Fruit fly (Drosophila melanogaster) whole organism, embryonic: Measurements from ENCODE around the gene Gr32a.

Source experiments
- Aef1 ChIP-seq: fragments of 200-800 bp; sonication (Bioruptor generic); IDR thresholded peaks from 3 replicates; pipeline ENCODE4 v1.3.6; 2022; ENCODE audit warnings: missing biosample characterization, missing genetic modification characterization
- Asciz ChIP-seq: fragments of 200-800 bp; sonication (Bioruptor generic); optimal IDR thresholded peaks from 2 replicates; lab custom pipeline; 2017; ENCODE audit warnings: missing biosample characterization, mild to moderate bottlenecking, missing genetic modification characterization, missing genetic modification reagents
- Atf6 ChIP-seq: fragments of 200-800 bp; sonication (Bioruptor generic); IDR thresholded peaks from 2 replicates; pipeline ENCODE4 v1.3.6; 2022; ENCODE audit warnings: missing biosample characterization, missing genetic modification characterization
- CG10147 ChIP-seq: fragments of 200-800 bp; sonication (Bioruptor generic); optimal IDR thresholded peaks from 2 replicates; lab custom pipeline; 2019; ENCODE audit warnings: missing biosample characterization, mild to moderate bottlenecking, missing genetic modification characterization, moderate library complexity
- CG1024 ChIP-seq: fragments of 200-800 bp; sonication (Bioruptor generic); IDR thresholded peaks from 2 replicates; pipeline ENCODE4 v1.3.6; 2022; ENCODE audit warnings: missing biosample characterization, missing genetic modification characterization
- CG10543 ChIP-seq: fragments of 200-800 bp; sonication (Bioruptor generic); optimal IDR thresholded peaks from 3 replicates; lab custom pipeline; 2017; ENCODE audit warnings: missing biosample characterization, mild to moderate bottlenecking, missing genetic modification characterization, moderate library complexity
- CG13296 ChIP-seq: fragments of 200-800 bp; sonication (Bioruptor generic); optimal IDR thresholded peaks from 3 replicates; lab custom pipeline; 2018; ENCODE audit warnings: missing biosample characterization, mild to moderate bottlenecking, missing genetic modification characterization
- CG14050 ChIP-seq: fragments of 200-800 bp; sonication (Bioruptor generic); IDR thresholded peaks from 3 replicates; pipeline ENCODE4 v1.3.6; 2022; ENCODE audit warnings: missing biosample characterization, missing genetic modification characterization
- CG15073 ChIP-seq: fragments of 200-800 bp; sonication (Bioruptor generic); optimal IDR thresholded peaks from 2 replicates; lab custom pipeline; 2016; ENCODE audit warnings: missing biosample characterization, missing genetic modification characterization
- CG15601 ChIP-seq: fragments of 200-800 bp; sonication (Bioruptor generic); optimal IDR thresholded peaks from 3 replicates; lab custom pipeline; 2019; ENCODE audit warnings: missing biosample characterization, mild to moderate bottlenecking, missing genetic modification characterization, moderate library complexity
- CG17328 ChIP-seq: fragments of 200-800 bp; sonication (Bioruptor generic); IDR thresholded peaks from 2 replicates; pipeline ENCODE4 v1.3.6; 2022; ENCODE audit warnings: missing biosample characterization, missing genetic modification characterization
- CG18262 ChIP-seq: fragments of 200-800 bp; optimal IDR thresholded peaks from 3 replicates; lab custom pipeline; 2019; ENCODE audit warnings: missing biosample characterization, mild to moderate bottlenecking, missing genetic modification characterization, moderate library complexity
- CG2199 ChIP-seq: fragments of 200-800 bp; sonication (Bioruptor generic); IDR thresholded peaks from 3 replicates; pipeline ENCODE4 v1.3.6; 2022; ENCODE audit warnings: missing biosample characterization, missing genetic modification characterization
- CG32532 ChIP-seq: fragments of 200-800 bp; sonication (Bioruptor generic); IDR thresholded peaks from 2 replicates; pipeline ENCODE4 v1.3.6; 2022; ENCODE audit warnings: missing biosample characterization, missing genetic modification characterization
- CG32772 ChIP-seq: fragments of 200-800 bp; sonication (Bioruptor generic); IDR thresholded peaks from 2 replicates; pipeline ENCODE4 v1.3.6; 2022; ENCODE audit warnings: missing biosample characterization, missing genetic modification characterization
- CG33213 ChIP-seq: fragments of 200-800 bp; sonication (Bioruptor generic); optimal IDR thresholded peaks from 3 replicates; lab custom pipeline; 2016; ENCODE audit warnings: missing biosample characterization, missing genetic modification characterization
- CG3407 ChIP-seq: fragments of 200-800 bp; sonication (Bioruptor generic); optimal IDR thresholded peaks from 2 replicates; lab custom pipeline; 2018; ENCODE audit warnings: missing biosample characterization, mild to moderate bottlenecking, missing genetic modification characterization
- CG3838 ChIP-seq: fragments of 200-800 bp; sonication (Bioruptor generic); optimal IDR thresholded peaks from 3 replicates; lab custom pipeline; 2016; ENCODE audit warnings: missing biosample characterization, missing genetic modification characterization
- CG3995 ChIP-seq: fragments of 200-800 bp; sonication (Bioruptor generic); optimal IDR thresholded peaks from 3 replicates; lab custom pipeline; 2016; ENCODE audit warnings: missing biosample characterization, missing genetic modification characterization
- CG6654 ChIP-seq: fragments of 200-800 bp; sonication (Bioruptor generic); optimal IDR thresholded peaks from 2 replicates; lab custom pipeline; 2017; ENCODE audit warnings: missing biosample characterization, mild to moderate bottlenecking, missing genetic modification characterization
- CG7987 ChIP-seq: fragments of 200-800 bp; sonication (Bioruptor generic); optimal IDR thresholded peaks from 2 replicates; lab custom pipeline; 2018; ENCODE audit warnings: missing biosample characterization, mild to moderate bottlenecking, missing genetic modification characterization, moderate library complexity
- CHES-1-like ChIP-seq: fragments of 200-800 bp; sonication (Bioruptor generic); optimal IDR thresholded peaks from 2 replicates; lab custom pipeline; 2016; ENCODE audit warnings: missing biosample characterization, missing genetic modification characterization
- Ets97D ChIP-seq: fragments of 200-800 bp; sonication (Bioruptor generic); optimal IDR thresholded peaks from 3 replicates; lab custom pipeline; 2016; ENCODE audit warnings: missing biosample characterization, missing genetic modification characterization
- H2.0 ChIP-seq: fragments of 200-800 bp; sonication (Bioruptor generic); IDR thresholded peaks from 2 replicates; pipeline ENCODE4 v1.3.6; 2022; ENCODE audit warnings: missing biosample characterization, missing genetic modification characterization
- HLH4C ChIP-seq: fragments of 200-800 bp; sonication (Bioruptor generic); IDR thresholded peaks from 3 replicates; pipeline ENCODE4 v1.3.6; 2022; ENCODE audit warnings: missing biosample characterization, missing genetic modification characterization; ENCODE audit not compliant: partially characterized antibody
- Hr3 ChIP-seq: fragments of 200-800 bp; sonication (Bioruptor generic); optimal IDR thresholded peaks from 3 replicates; lab custom pipeline; 2016; ENCODE audit warnings: missing biosample characterization, missing genetic modification characterization
- Hr39 ChIP-seq: fragments of >200 bp; optimal IDR thresholded peaks from 2 replicates; lab custom pipeline; 2017
- MTF-1 ChIP-seq: fragments of 200-800 bp; sonication (Bioruptor generic); optimal IDR thresholded peaks from 2 replicates; lab custom pipeline; 2018; ENCODE audit warnings: missing biosample characterization, mild to moderate bottlenecking, missing genetic modification characterization, borderline replicate concordance
- Sin3A ChIP-seq: fragments of >200 bp; optimal IDR thresholded peaks from 2 replicates; lab custom pipeline; 2018
- ab ChIP-seq: fragments of 200-800 bp; sonication (Bioruptor generic); optimal IDR thresholded peaks from 2 replicates; lab custom pipeline; 2016; ENCODE audit warnings: missing biosample characterization, missing genetic modification characterization
- ase ChIP-seq: fragments of 200-800 bp; sonication (Bioruptor generic); IDR thresholded peaks from 3 replicates; pipeline ENCODE4 v1.3.6; 2022; ENCODE audit warnings: missing biosample characterization, missing genetic modification characterization
- az2 ChIP-seq: fragments of 200-800 bp; sonication (Bioruptor generic); optimal IDR thresholded peaks from 3 replicates; lab custom pipeline; 2016; ENCODE audit warnings: missing biosample characterization, missing genetic modification characterization
- bcd ChIP-seq: fragments of 200-800 bp; sonication (Bioruptor generic); optimal IDR thresholded peaks from 2 replicates; lab custom pipeline; 2017; ENCODE audit warnings: missing biosample characterization, mild to moderate bottlenecking, missing genetic modification characterization
- btn ChIP-seq: fragments of 200-800 bp; sonication (Bioruptor generic); optimal IDR thresholded peaks from 2 replicates; lab custom pipeline; 2016; ENCODE audit warnings: missing biosample characterization, missing genetic modification characterization
- caup ChIP-seq: fragments of 200-800 bp; sonication (Bioruptor generic); optimal IDR thresholded peaks from 3 replicates; lab custom pipeline; 2017; ENCODE audit warnings: missing biosample characterization, mild to moderate bottlenecking, missing genetic modification characterization, moderate library complexity; ENCODE audit not compliant: severe bottlenecking
- corto ChIP-seq: fragments of 200-800 bp; sonication (Bioruptor generic); optimal IDR thresholded peaks from 2 replicates; lab custom pipeline; 2016; ENCODE audit warnings: missing biosample characterization, mild to moderate bottlenecking, missing genetic modification characterization, moderate library complexity
- cwo ChIP-seq: fragments of 200-800 bp; sonication (Bioruptor generic); optimal IDR thresholded peaks from 3 replicates; lab custom pipeline; 2017; ENCODE audit warnings: missing biosample characterization, missing genetic modification characterization, mild to moderate bottlenecking, moderate library complexity, missing genetic modification reagents
- grn ChIP-seq: fragments of 200-800 bp; sonication (Bioruptor generic); optimal IDR thresholded peaks from 3 replicates; lab custom pipeline; 2017; ENCODE audit warnings: missing biosample characterization, missing genetic modification characterization
- kni ChIP-seq: fragments of 200-800 bp; sonication (Bioruptor generic); optimal IDR thresholded peaks from 3 replicates; lab custom pipeline; 2017; ENCODE audit warnings: mild to moderate bottlenecking, missing biosample characterization, missing genetic modification reagents, missing genetic modification characterization
- lola ChIP-seq, 3 experiments: fragments of >200 bp in 2 of 3; fragments of 200-800 bp in 1 of 3; sonication (Bioruptor generic) in 1 of 3; optimal IDR thresholded peaks; 2 replicates each; lab custom pipeline; 2017 to 2019; ENCODE audit warnings: missing biosample characterization in 3 of 3, missing genetic modification characterization in 3 of 3, mild to moderate bottlenecking in 1 of 3, moderate library complexity in 1 of 3
- lov ChIP-seq, 2 experiments: fragments of 200-800 bp in 1 of 2; fragments of >200 bp in 1 of 2; sonication (Bioruptor generic) in 1 of 2; IDR thresholded peaks in 1 of 2; optimal IDR thresholded peaks in 1 of 2; 2 replicates in 1 of 2; 3 replicates in 1 of 2; pipeline versions ENCODE4 v1.3.6 to Lab custom; 2017 to 2022; ENCODE audit warnings: missing biosample characterization in 1 of 2, missing genetic modification characterization in 1 of 2
- mirr ChIP-seq: fragments of 200-800 bp; sonication (Bioruptor generic); optimal IDR thresholded peaks from 3 replicates; lab custom pipeline; 2018; ENCODE audit warnings: missing biosample characterization, mild to moderate bottlenecking, missing genetic modification characterization
- pho ChIP-seq: fragments of 200-800 bp; sonication (Bioruptor generic); optimal IDR thresholded peaks from 2 replicates; lab custom pipeline; 2016; ENCODE audit warnings: missing biosample characterization, missing genetic modification characterization
- pum ChIP-seq: fragments of 200-800 bp; sonication (Bioruptor generic); optimal IDR thresholded peaks from 2 replicates; lab custom pipeline; 2016; ENCODE audit warnings: missing biosample characterization, missing genetic modification characterization
- salm ChIP-seq: fragments of 200-800 bp; sonication (Bioruptor generic); optimal IDR thresholded peaks from 2 replicates; lab custom pipeline; 2018; ENCODE audit warnings: missing biosample characterization, mild to moderate bottlenecking, missing genetic modification characterization
- sqz ChIP-seq: fragments of 200-800 bp; sonication (Bioruptor generic); optimal IDR thresholded peaks from 3 replicates; lab custom pipeline; 2018; ENCODE audit warnings: missing biosample characterization, mild to moderate bottlenecking, missing genetic modification characterization
- tio ChIP-seq: fragments of 200-800 bp; sonication (Bioruptor generic); optimal IDR thresholded peaks from 2 replicates; lab custom pipeline; 2017; ENCODE audit warnings: missing biosample characterization, missing genetic modification characterization, inconsistent platforms
- toy ChIP-seq: fragments of 200-800 bp; sonication (Bioruptor generic); IDR thresholded peaks from 2 replicates; pipeline ENCODE4 v1.3.6; 2022; ENCODE audit warnings: missing biosample characterization, missing genetic modification characterization
- wek ChIP-seq: fragments of 200-800 bp; sonication (Bioruptor generic); optimal IDR thresholded peaks from 3 replicates; lab custom pipeline; 2018; ENCODE audit warnings: missing biosample characterization, mild to moderate bottlenecking, missing genetic modification characterization, moderate library complexity
- z ChIP-seq: fragments of 200-800 bp; sonication (Bioruptor generic); IDR thresholded peaks from 3 replicates; pipeline ENCODE4 v1.3.6; 2022; ENCODE audit warnings: missing biosample characterization, missing genetic modification characterization

Gr32a gene

DNA sequence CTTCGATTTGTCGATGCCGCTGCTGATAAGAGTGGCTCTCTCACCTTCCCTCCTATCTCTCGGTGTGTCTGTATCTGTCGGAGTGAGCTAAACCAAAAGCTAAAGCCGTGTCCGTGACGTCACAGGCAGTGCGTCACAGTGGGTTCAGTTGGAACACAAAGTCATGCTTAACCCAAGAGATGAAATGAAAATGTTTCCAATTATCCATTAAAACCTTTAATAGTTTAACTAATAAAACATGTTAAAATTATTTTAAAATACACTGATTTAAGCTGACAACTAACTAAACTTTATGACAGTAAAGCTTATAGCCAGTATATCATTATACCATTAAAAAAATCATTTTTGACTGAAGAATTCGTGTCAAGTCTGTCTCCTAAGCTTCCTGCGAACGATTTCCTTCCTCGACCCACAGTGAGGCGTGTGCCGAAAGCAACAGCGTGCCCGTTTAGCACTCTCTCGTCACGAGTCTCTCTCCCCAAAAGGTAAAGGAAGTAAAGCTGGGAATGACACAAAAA, 744 bp upstream of the Gr32a start, which contains the start of gene Idua (continued):
- TF ChIP-seq cwo (GFP tag; lab: Kevin White, UChicago) (peak; percentile 82), CG3407 (GFP tag; lab: Kevin White, UChicago) (peak; percentile 35), btn (GFP tag; lab: Kevin White, UChicago) (no peak), CG2199 (GFP tag; lab: Robert Waterston, UW) (no peak), CG1024 (GFP tag; lab: Robert Waterston, UW) (no peak), pum (GFP tag; lab: Kevin White, UChicago) (no peak), Atf6 (GFP tag; lab: Robert Waterston, UW) (peak; percentile 75), lov (optimal IDR thresholded peaks at IDR 0.05; lab: Kevin White, UChicago) (no peak), lov (GFP tag; IDR thresholded peaks at IDR 0.05; lab: Robert Waterston, UW) (no peak), caup (GFP tag; lab: Kevin White, UChicago) (no peak), kni (GFP tag; lab: Kevin White, UChicago) (no peak), CHES-1-like (GFP tag; lab: Kevin White, UChicago) (no peak), wek (GFP tag; lab: Kevin White, UChicago) (peak; percentile 1), pho (GFP tag; lab: Kevin White, UChicago) (peak; percentile 28), CG32532 (GFP tag; lab: Robert Waterston, UW) (peak; percentile 79), Hr39 (no peak), Aef1 (peak; percentile 47; the same call in 2 of the 3 replicates), CG17328 (GFP tag; lab: Robert Waterston, UW) (no peak), CG18262 (tag; lab: Kevin White, UChicago) (no peak), Ets97D (GFP tag; lab: Kevin White, UChicago) (no peak), CG33213 (no peak), bcd (peak; percentile 78), az2 (GFP tag; lab: Kevin White, UChicago) (peak; percentile 58), toy (GFP tag; lab: Robert Waterston, UW) (no peak), CG15601 (peak; percentile 67), CG13296 (GFP tag; lab: Kevin White, UChicago) (peak; percentile 85), CG3838 (no peak), CG7987 (GFP tag; lab: Kevin White, UChicago) (no peak), lola (GFP tag; optimal IDR thresholded peaks at IDR 0.05; lab: Kevin White, UChicago) (peak in 1 of 3 experiments; percentile 36), H2.0 (GFP tag; lab: Robert Waterston, UW) (peak; percentile 31; the same call in 1 of the 2 replicates), CG15073 (GFP tag; lab: Kevin White, UChicago) (no peak), z (GFP tag; lab: Robert Waterston, UW) (no peak), CG14050 (GFP tag; lab: Robert Waterston, UW) (no peak; the same call in 2 of the 3 replicates), grn (GFP tag; lab: Kevin White, UChicago) (peak; percentile 38), salm (tag; lab: Kevin White, UChicago) (no peak), CG10147 (no peak), tio (GFP tag; lab: Kevin White, UChicago) (peak; percentile 55), ab (no peak), CG6654 (GFP tag; lab: Kevin White, UChicago) (peak; percentile 2), CG32772 (GFP tag; lab: Robert Waterston, UW) (0 out of 2 replicates have a peak, but pooled peaks have one; percentile 31), CG10543 (GFP tag; lab: Kevin White, UChicago) (peak; percentile 81), Sin3A (no peak), sqz (GFP tag; lab: Kevin White, UChicago) (no peak), ase (GFP tag; lab: Robert Waterston, UW) (peak; percentile 67), CG3995 (GFP tag; lab: Kevin White, UChicago) (no peak), HLH4C (GFP tag; lab: Robert Waterston, UW) (no peak), Hr3 (peak; percentile 52), mirr (GFP tag; lab: Kevin White, UChicago) (no peak), Asciz (GFP tag; lab: Kevin White, UChicago) (peak; percentile 70), MTF-1 (GFP tag; lab: Kevin White, UChicago) (no peak), corto (GFP tag; lab: Kevin White, UChicago) (peak; percentile 14)
